Fruit fly (Drosophila melanogaster) whole organism, wandering third instar larva: ENCODE results near the gene Polr3I.

ENCODE experiments used
- Jra ChIP-seq: sonication (Bioruptor generic); optimal IDR thresholded peaks from 2 replicates; lab custom pipeline; 2016; ENCODE audit warnings: missing biosample characterization, missing genetic modification characterization
- Mio ChIP-seq: sonication (Bioruptor generic); optimal IDR thresholded peaks from 2 replicates; lab custom pipeline; 2016; ENCODE audit warnings: missing biosample characterization, missing genetic modification characterization
- Vsx2 ChIP-seq: fragments of 200-300, 225-300 bp; sonication (Bioruptor generic); optimal IDR thresholded peaks from 2 replicates; lab custom pipeline; 2018; ENCODE audit warnings: missing biosample characterization, missing genetic modification characterization; ENCODE audit not compliant: partially characterized antibody
- br ChIP-seq: fragments of 200-800 bp; sonication (Bioruptor generic); optimal IDR thresholded peaks from 2 replicates; lab custom pipeline; 2016; ENCODE audit warnings: missing biosample characterization, missing genetic modification characterization
- fru ChIP-seq: fragments of 200-800 bp; sonication (Bioruptor generic); optimal IDR thresholded peaks from 3 replicates; lab custom pipeline; 2016; ENCODE audit warnings: missing biosample characterization, mild to moderate bottlenecking, missing genetic modification characterization
- h ChIP-seq: fragments of 200-800 bp; sonication (Bioruptor generic); optimal IDR thresholded peaks from 3 replicates; lab custom pipeline; 2016; ENCODE audit warnings: missing biosample characterization, mild to moderate bottlenecking, missing genetic modification characterization
- lola ChIP-seq: fragments of >200 bp; optimal IDR thresholded peaks from 2 replicates; lab custom pipeline; 2017; ENCODE audit warnings: missing biosample characterization, missing genetic modification characterization
- psq ChIP-seq: fragments of 200-800 bp; sonication (Bioruptor generic); optimal IDR thresholded peaks from 3 replicates; lab custom pipeline; 2017; ENCODE audit warnings: missing biosample characterization, mild to moderate bottlenecking, missing genetic modification characterization, moderate library complexity
- sage ChIP-seq: fragments of 200-800 bp; sonication (Bioruptor generic); optimal IDR thresholded peaks from 2 replicates; lab custom pipeline; 2016; ENCODE audit warnings: missing biosample characterization, mild to moderate bottlenecking, missing genetic modification characterization
- sv ChIP-seq: fragments of 200-800 bp; sonication (Bioruptor generic); optimal IDR thresholded peaks from 3 replicates; lab custom pipeline; 2016; ENCODE audit warnings: missing biosample characterization, missing genetic modification characterization
- woc ChIP-seq: sonication (Bioruptor generic); optimal IDR thresholded peaks from 2 replicates; lab custom pipeline; 2016; ENCODE audit warnings: missing biosample characterization, mild to moderate bottlenecking, missing genetic modification characterization

DNA sequence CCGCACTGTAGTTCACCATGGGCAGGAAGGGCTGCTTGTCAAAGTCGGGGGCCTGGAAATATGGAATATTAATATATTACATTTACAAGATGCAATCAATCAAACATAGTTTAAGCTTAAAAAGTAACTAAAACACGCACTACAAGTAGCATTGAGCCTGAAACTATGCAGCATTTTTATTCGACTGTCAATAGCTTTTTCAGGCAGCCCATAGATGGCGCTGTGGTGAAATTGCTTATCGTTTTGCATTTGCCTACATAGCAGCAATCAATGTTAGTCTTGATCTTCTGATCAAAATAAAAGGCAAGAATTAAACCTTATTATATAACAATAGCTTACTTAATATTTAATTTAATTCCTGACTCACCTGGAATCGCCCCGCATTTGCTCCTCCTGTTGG is 37.8 kb upstream of the Polr3I start:
- no peak for TF ChIP-seq psq
- TF ChIP-seq lola (GFP tag; lab: Kevin White, UChicago), result no peak
- no peak for TF ChIP-seq fru (GFP tag; lab: Kevin White, UChicago)
- no peak for TF ChIP-seq Vsx2 (GFP tag; lab: Kevin White, UChicago)
- no peak for TF ChIP-seq h
- no peak for TF ChIP-seq sv (GFP tag; lab: Kevin White, UChicago)
- no peak for TF ChIP-seq Mio (GFP tag; lab: Kevin White, UChicago)
- TF ChIP-seq woc (GFP tag; lab: Kevin White, UChicago), result no peak
- TF ChIP-seq sage (GFP tag; lab: Kevin White, UChicago), result no peak
- no peak for TF ChIP-seq br (GFP tag; lab: Kevin White, UChicago)
- no peak for TF ChIP-seq Jra (GFP tag; lab: Kevin White, UChicago)
